Fruit fly (Drosophila melanogaster) whole organism, embryonic: Measurements from ENCODE around the gene CrzR.

Source experiments
- Atf-2 ChIP-seq: fragments of 200-800 bp; sonication (Bioruptor generic); optimal IDR thresholded peaks from 2 replicates; lab custom pipeline; 2016; ENCODE audit warnings: missing biosample characterization, missing genetic modification characterization
- CG11504 ChIP-seq: fragments of 200-800 bp; sonication (Bioruptor generic); optimal IDR thresholded peaks from 3 replicates; lab custom pipeline; 2019; ENCODE audit warnings: missing biosample characterization, mild to moderate bottlenecking, missing genetic modification characterization, moderate library complexity
- CG17361 ChIP-seq: fragments of 200-800 bp; sonication (Bioruptor generic); IDR thresholded peaks from 3 replicates; pipeline ENCODE4 v1.3.6; 2022; ENCODE audit warnings: missing biosample characterization, missing genetic modification characterization
- CG33213 ChIP-seq: fragments of 200-800 bp; sonication (Bioruptor generic); optimal IDR thresholded peaks from 3 replicates; lab custom pipeline; 2016; ENCODE audit warnings: missing biosample characterization, missing genetic modification characterization
- CG4360 ChIP-seq: fragments of 200-800 bp; sonication (Bioruptor generic); IDR thresholded peaks from 2 replicates; pipeline ENCODE4 v1.3.6; 2022; ENCODE audit warnings: missing biosample characterization, missing genetic modification characterization
- CG4820 ChIP-seq: fragments of 200-800 bp; sonication (Bioruptor generic); optimal IDR thresholded peaks from 3 replicates; lab custom pipeline; 2016; ENCODE audit warnings: missing biosample characterization, missing genetic modification characterization
- CG6791 ChIP-seq: fragments of 200-800 bp; sonication (Bioruptor generic); IDR thresholded peaks from 3 replicates; pipeline ENCODE4 v1.3.6; 2022; ENCODE audit warnings: missing biosample characterization, missing genetic modification characterization; ENCODE audit not compliant: partially characterized antibody
- CG8290 ChIP-seq, 3 experiments: fragments of 200-800 bp; sonication (Bioruptor generic); optimal IDR thresholded peaks; 2 replicates each; lab custom pipeline; 2016 to 2019; ENCODE audit warnings: missing biosample characterization in 3 of 3, missing genetic modification characterization in 3 of 3, mild to moderate bottlenecking in 2 of 3, moderate library complexity in 1 of 3
- CG8388 ChIP-seq: fragments of 200-800 bp; sonication (Bioruptor generic); optimal IDR thresholded peaks from 2 replicates; lab custom pipeline; 2019; ENCODE audit warnings: missing biosample characterization, mild to moderate bottlenecking, missing genetic modification characterization, moderate library complexity
- CrebB ChIP-seq: fragments of 200-800 bp; sonication (Bioruptor generic); optimal IDR thresholded peaks from 3 replicates; lab custom pipeline; 2018; ENCODE audit warnings: missing biosample characterization, mild to moderate bottlenecking, missing genetic modification characterization
- Dll ChIP-seq: fragments of 200-800 bp; sonication (Bioruptor generic); IDR thresholded peaks from 4 replicates; pipeline ENCODE4 v1.3.6; 2022; ENCODE audit warnings: missing biosample characterization, missing genetic modification characterization; ENCODE audit not compliant: partially characterized antibody
- Hey ChIP-seq: fragments of 200-800 bp; sonication (Bioruptor generic); optimal IDR thresholded peaks from 3 replicates; lab custom pipeline; 2018; ENCODE audit warnings: missing biosample characterization, mild to moderate bottlenecking, missing genetic modification characterization
- Kr ChIP-seq: fragments of 200-800 bp; sonication (Bioruptor generic); optimal IDR thresholded peaks from 2 replicates; lab custom pipeline; 2017; ENCODE audit warnings: missing biosample characterization, mild to moderate bottlenecking, missing genetic modification characterization
- Mad ChIP-seq: fragments of 200-800 bp; sonication (Bioruptor generic); optimal IDR thresholded peaks from 2 replicates; lab custom pipeline; 2016; ENCODE audit warnings: missing biosample characterization, missing genetic modification characterization
- Nf-YB ChIP-seq: fragments of 200-800 bp; sonication (Bioruptor generic); optimal IDR thresholded peaks from 3 replicates; lab custom pipeline; 2019; ENCODE audit warnings: missing biosample characterization, mild to moderate bottlenecking, missing genetic modification characterization, moderate library complexity
- Nf-YC ChIP-seq: fragments of 200-800 bp; optimal IDR thresholded peaks from 3 replicates; lab custom pipeline; 2019; ENCODE audit warnings: missing biosample characterization, mild to moderate bottlenecking, missing genetic modification characterization, moderate library complexity
- Trl ChIP-seq, 3 experiments: fragments of >200 bp in 2 of 3; fragments of 200-800 bp in 1 of 3; sonication (Bioruptor generic) in 1 of 3; optimal IDR thresholded peaks; 2 replicates in 1 of 3; 3 replicates in 2 of 3; lab custom pipeline; 2016 to 2017; ENCODE audit warnings: missing biosample characterization in 1 of 3, missing genetic modification characterization in 1 of 3
- aop ChIP-seq: fragments of 200-800 bp; sonication (Bioruptor generic); IDR thresholded peaks from 2 replicates; pipeline ENCODE4 v1.3.6; 2022; ENCODE audit warnings: missing biosample characterization, missing genetic modification characterization
- cad ChIP-seq: fragments of >200 bp; optimal IDR thresholded peaks from 2 replicates; lab custom pipeline; 2017; ENCODE audit warnings: missing biosample characterization, missing genetic modification characterization
- cas ChIP-seq: fragments of 200-800 bp; sonication (Bioruptor generic); IDR thresholded peaks from 2 replicates; pipeline ENCODE4 v1.3.6; 2022; ENCODE audit warnings: missing biosample characterization, missing genetic modification characterization
- chinmo ChIP-seq: fragments of 200-800 bp; sonication (Bioruptor generic); IDR thresholded peaks from 4 replicates; pipeline ENCODE4 v1.3.6; 2022; ENCODE audit warnings: missing biosample characterization, missing genetic modification characterization; ENCODE audit not compliant: partially characterized antibody
- ci ChIP-seq: fragments of 200-800 bp; sonication (Bioruptor generic); IDR thresholded peaks from 3 replicates; pipeline ENCODE4 v1.3.6; 2022; ENCODE audit warnings: missing biosample characterization, missing genetic modification characterization
- crol ChIP-seq: fragments of 200-800 bp; sonication (Bioruptor generic); IDR thresholded peaks from 2 replicates; pipeline ENCODE4 v1.3.6; 2022; ENCODE audit warnings: missing biosample characterization, missing genetic modification characterization
- dan ChIP-seq: fragments of 200-800 bp; sonication (Bioruptor generic); IDR thresholded peaks from 2 replicates; pipeline ENCODE4 v1.3.6; 2022; ENCODE audit warnings: missing biosample characterization, missing genetic modification characterization
- eve ChIP-seq, 2 experiments: fragments of >200 bp; optimal IDR thresholded peaks; 2 replicates each; lab custom pipeline; 2017; ENCODE audit warnings: missing biosample characterization in 2 of 2, missing genetic modification characterization in 2 of 2
- ewg ChIP-seq: fragments of 200-800 bp; sonication (Bioruptor generic); optimal IDR thresholded peaks from 3 replicates; lab custom pipeline; 2017; ENCODE audit warnings: mild to moderate bottlenecking, missing biosample characterization, missing genetic modification reagents, missing genetic modification characterization
- exex ChIP-seq: fragments of 200-800 bp; sonication (Bioruptor generic); optimal IDR thresholded peaks from 4 replicates; lab custom pipeline; 2018; ENCODE audit warnings: missing biosample characterization, mild to moderate bottlenecking, missing genetic modification characterization, moderate library complexity
- hbn ChIP-seq: fragments of 200-800 bp; sonication (Bioruptor generic); IDR thresholded peaks from 2 replicates; pipeline ENCODE4 v1.3.6; 2022; ENCODE audit warnings: missing biosample characterization, missing genetic modification characterization; ENCODE audit not compliant: partially characterized antibody
- kay ChIP-seq: fragments of 200-800 bp; sonication (Bioruptor generic); optimal IDR thresholded peaks from 2 replicates; lab custom pipeline; 2016; ENCODE audit warnings: missing biosample characterization, missing genetic modification characterization
- mam ChIP-seq: fragments of 200-800 bp; sonication (Bioruptor generic); optimal IDR thresholded peaks from 3 replicates; lab custom pipeline; 2016; ENCODE audit warnings: missing biosample characterization, missing genetic modification characterization
- oc ChIP-seq: fragments of 200-800 bp; sonication (Bioruptor generic); optimal IDR thresholded peaks from 2 replicates; lab custom pipeline; 2018; ENCODE audit warnings: missing biosample characterization, mild to moderate bottlenecking, missing genetic modification characterization, moderate library complexity
- row ChIP-seq: fragments of 200-800 bp; sonication (Bioruptor generic); IDR thresholded peaks from 3 replicates; pipeline ENCODE4 v1.3.6; 2022; ENCODE audit warnings: missing biosample characterization, missing genetic modification characterization
- sens-2 ChIP-seq: fragments of 200-800 bp; sonication (Bioruptor generic); IDR thresholded peaks from 2 replicates; pipeline ENCODE4 v1.3.6; 2022; ENCODE audit warnings: missing biosample characterization, missing genetic modification characterization
- seq ChIP-seq: fragments of 200-800 bp; sonication (Bioruptor generic); IDR thresholded peaks from 2 replicates; pipeline ENCODE4 v1.3.6; 2022; ENCODE audit warnings: missing biosample characterization, missing genetic modification characterization
- sqz ChIP-seq: fragments of 200-800 bp; sonication (Bioruptor generic); optimal IDR thresholded peaks from 3 replicates; lab custom pipeline; 2018; ENCODE audit warnings: missing biosample characterization, mild to moderate bottlenecking, missing genetic modification characterization
- tio ChIP-seq: fragments of 200-800 bp; sonication (Bioruptor generic); optimal IDR thresholded peaks from 2 replicates; lab custom pipeline; 2017; ENCODE audit warnings: missing biosample characterization, missing genetic modification characterization, inconsistent platforms
- tll ChIP-seq, 2 experiments: fragments of 200-800 bp in 1 of 2; fragments of >200 bp in 1 of 2; sonication (Bioruptor generic) in 1 of 2; optimal IDR thresholded peaks; 2 replicates each; lab custom pipeline; 2017 to 2019; ENCODE audit warnings: missing biosample characterization in 2 of 2, missing genetic modification characterization in 2 of 2, mild to moderate bottlenecking in 1 of 2, moderate library complexity in 1 of 2

CrzR gene

DNA sequence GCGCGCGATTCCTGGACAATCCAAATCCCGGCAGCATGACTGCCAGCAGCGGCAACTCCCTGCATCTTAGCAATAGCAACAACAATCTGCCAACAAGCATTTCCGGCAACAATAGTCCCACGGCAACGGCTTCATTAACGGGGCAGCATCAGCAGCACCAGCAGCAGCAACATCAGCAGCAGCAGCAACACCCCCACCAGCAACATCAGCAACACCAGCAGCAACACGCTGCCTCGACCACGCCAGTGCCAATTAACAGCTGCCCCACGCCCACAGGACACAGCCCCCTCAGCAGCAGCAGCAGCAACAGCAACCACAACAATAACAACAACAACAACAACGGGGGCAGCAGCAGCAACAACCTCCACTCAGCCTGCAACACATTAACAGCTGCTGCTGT, 21.8 kb downstream of the CrzR start:
- peak; percentile 18 for TF ChIP-seq CG11504 (tag; lab: Kevin White, UChicago)
- TF ChIP-seq CG4360 (GFP tag; lab: Robert Waterston, UW): peak; percentile 70
- no peak for TF ChIP-seq CG8388 (GFP tag; lab: Kevin White, UChicago)
- no peak for TF ChIP-seq exex

dm6 chr3L:12328781-12329282, 22.5 kb downstream of the CrzR start, which contains the start of gene Lmx1a:
Gene Lmx1a (plus strand): TSS chr3L:12329232.
- TF ChIP-seq sens-2 (GFP tag; lab: Robert Waterston, UW) (0 out of 2 replicates have a peak, but pooled peaks have one; percentile 35), tio (GFP tag; lab: Kevin White, UChicago) (no peak), chinmo (GFP tag; lab: Robert Waterston, UW) (0 out of 4 replicates have a peak, but pooled peaks have one; percentile 59), CG17361 (GFP tag; lab: Robert Waterston, UW) (no peak), cas (no peak), CG6791 (GFP tag; lab: Robert Waterston, UW) (0 out of 3 replicates have a peak, but pooled peaks have one; percentile 23), CG4360 (GFP tag; lab: Robert Waterston, UW) (peak; percentile 73), seq (GFP tag; lab: Robert Waterston, UW) (peak; percentile 88), Nf-YB (peak; percentile 96), kay (GFP tag; lab: Kevin White, UChicago) (no peak), Nf-YC (peak; percentile 93), hbn (GFP tag; lab: Robert Waterston, UW) (0 out of 2 replicates have a peak, but pooled peaks have one; percentile 16), crol (GFP tag; lab: Robert Waterston, UW) (peak; percentile 82), aop (GFP tag; lab: Robert Waterston, UW) (no peak), sqz (GFP tag; lab: Kevin White, UChicago) (peak; percentile 1), Mad (no peak), ci (GFP tag; lab: Robert Waterston, UW) (0 out of 3 replicates have a peak, but pooled peaks have one; percentile 5), eve (GFP tag; optimal IDR thresholded peaks at IDR 0.05; lab: Kevin White, UChicago) (no peak), Kr (peak; percentile 28), Dll (GFP tag; lab: Robert Waterston, UW) (0 out of 4 replicates have a peak, but pooled peaks have one; percentile 15), Trl (optimal IDR thresholded peaks at IDR 0.05; lab: Kevin White, UChicago) (peak; percentile 12 to 44), Trl (GFP tag; optimal IDR thresholded peaks at IDR 0.05; lab: Kevin White, UChicago) (no peak), ewg (GFP tag; lab: Kevin White, UChicago) (peak; percentile 88)

dm6 chr3L:12319782-12320181, 31.6 kb downstream of the CrzR start:
- TF ChIP-seq CrebB (tag; lab: Kevin White, UChicago) (no peak), mam (GFP tag; lab: Kevin White, UChicago) (no peak), dan (no peak), Hey (tag; lab: Kevin White, UChicago) (peak; percentile 69), CG4820 (GFP tag; lab: Kevin White, UChicago) (no peak), tll (GFP tag; optimal IDR thresholded peaks at IDR 0.05; lab: Kevin White, UChicago) (peak in 1 of 2 experiments; percentile 65), cad (GFP tag; lab: Kevin White, UChicago) (no peak), Atf-2 (GFP tag; lab: Kevin White, UChicago) (no peak), row (GFP tag; lab: Robert Waterston, UW) (no peak), CG33213 (GFP tag; lab: Kevin White, UChicago) (no peak), CG8290 (GFP tag; optimal IDR thresholded peaks at IDR 0.05; lab: Kevin White, UChicago) (no peak), CG8290 (tag; optimal IDR thresholded peaks at IDR 0.05; lab: Kevin White, UChicago) (no peak), oc (tag; lab: Kevin White, UChicago) (peak; percentile 39)
